Fruit fly (Drosophila melanogaster) whole organism, embryonic: Measurements from ENCODE around the gene Arc42.

Experiments
- BEAF-32 ChIP-seq: fragments of 200-800 bp; sonication (Bioruptor generic); optimal IDR thresholded peaks from 3 replicates; lab custom pipeline; 2017; ENCODE audit warnings: missing biosample characterization, missing genetic modification characterization, mild to moderate bottlenecking, moderate library complexity, missing genetic modification reagents
- Blimp-1 ChIP-seq: fragments of 200-800 bp; sonication (Bioruptor generic); optimal IDR thresholded peaks from 3 replicates; lab custom pipeline; 2018; ENCODE audit warnings: missing biosample characterization, missing genetic modification characterization, mild to moderate bottlenecking, moderate library complexity, missing genetic modification reagents
- Bteb2 ChIP-seq: fragments of 200-800 bp; sonication (Bioruptor generic); optimal IDR thresholded peaks from 2 replicates; lab custom pipeline; 2016; ENCODE audit warnings: missing biosample characterization, missing genetic modification characterization
- CG10654 ChIP-seq: fragments of 200-800 bp; sonication (Bioruptor generic); optimal IDR thresholded peaks from 2 replicates; lab custom pipeline; 2016; ENCODE audit warnings: missing biosample characterization, missing genetic modification characterization
- CG10979 ChIP-seq: fragments of 200-800 bp; sonication (Bioruptor generic); optimal IDR thresholded peaks from 2 replicates; lab custom pipeline; 2018; ENCODE audit warnings: missing biosample characterization, mild to moderate bottlenecking, missing genetic modification characterization, moderate library complexity
- CG11085 ChIP-seq: fragments of 200-800 bp; sonication (Bioruptor generic); IDR thresholded peaks from 2 replicates; pipeline ENCODE4 v1.3.6; 2022; ENCODE audit warnings: missing biosample characterization, missing genetic modification characterization
- CG12236 ChIP-seq: fragments of 200-800 bp; sonication (Bioruptor generic); optimal IDR thresholded peaks from 2 replicates; lab custom pipeline; 2016; ENCODE audit warnings: missing biosample characterization, missing genetic modification characterization
- CG13287 ChIP-seq: fragments of 200-800 bp; sonication (Bioruptor generic); IDR thresholded peaks from 2 replicates; pipeline ENCODE4 v1.3.6; 2022; ENCODE audit warnings: missing biosample characterization, missing genetic modification characterization; ENCODE audit not compliant: partially characterized antibody
- CG14965 ChIP-seq: fragments of 200-800 bp; sonication (Bioruptor generic); optimal IDR thresholded peaks from 2 replicates; lab custom pipeline; 2016; ENCODE audit warnings: missing biosample characterization, missing genetic modification characterization, borderline replicate concordance
- CG16779 ChIP-seq: fragments of 200-800 bp; sonication (Bioruptor generic); IDR thresholded peaks from 2 replicates; pipeline ENCODE4 v1.3.6; 2022; ENCODE audit warnings: missing biosample characterization, missing genetic modification characterization
- CG16813 ChIP-seq: fragments of 200-800 bp; sonication (Bioruptor generic); IDR thresholded peaks from 3 replicates; pipeline ENCODE4 v1.3.6; 2022; ENCODE audit warnings: missing biosample characterization, missing genetic modification characterization; ENCODE audit not compliant: partially characterized antibody
- CG31224 ChIP-seq: fragments of 200-800 bp; sonication (Bioruptor generic); IDR thresholded peaks from 2 replicates; pipeline ENCODE4 v1.3.6; 2022; ENCODE audit warnings: missing biosample characterization, missing genetic modification characterization
- CG34224 ChIP-seq: fragments of 200-800 bp; sonication (Bioruptor generic); IDR thresholded peaks from 3 replicates; pipeline ENCODE4 v1.3.6; 2022; ENCODE audit warnings: missing biosample characterization, missing genetic modification characterization; ENCODE audit not compliant: partially characterized antibody
- CG3838 ChIP-seq: fragments of 200-800 bp; sonication (Bioruptor generic); optimal IDR thresholded peaks from 3 replicates; lab custom pipeline; 2016; ENCODE audit warnings: missing biosample characterization, missing genetic modification characterization
- CG42726 ChIP-seq: fragments of 200-800 bp; sonication (Bioruptor generic); IDR thresholded peaks from 2 replicates; pipeline ENCODE4 v1.3.6; 2022; ENCODE audit warnings: missing biosample characterization, missing genetic modification characterization; ENCODE audit not compliant: partially characterized antibody
- CG4730 ChIP-seq: fragments of 200-800 bp; sonication (Bioruptor generic); IDR thresholded peaks from 2 replicates; pipeline ENCODE4 v1.3.6; 2022; ENCODE audit warnings: missing biosample characterization, missing genetic modification characterization
- CG4820 ChIP-seq: fragments of 200-800 bp; sonication (Bioruptor generic); optimal IDR thresholded peaks from 3 replicates; lab custom pipeline; 2016; ENCODE audit warnings: missing biosample characterization, missing genetic modification characterization
- CG8478 ChIP-seq: fragments of >200 bp; optimal IDR thresholded peaks from 2 replicates; lab custom pipeline; 2018
- CG9817 ChIP-seq: fragments of 200-800 bp; sonication (Bioruptor generic); optimal IDR thresholded peaks from 2 replicates; lab custom pipeline; 2018; ENCODE audit warnings: missing biosample characterization, mild to moderate bottlenecking, missing genetic modification characterization, moderate library complexity
- CTCF ChIP-seq: fragments of 200-800 bp; sonication (Bioruptor generic); optimal IDR thresholded peaks from 2 replicates; lab custom pipeline; 2017; ENCODE audit warnings: missing biosample characterization, mild to moderate bottlenecking, missing genetic modification characterization, moderate library complexity
- Camta ChIP-seq: fragments of 200-800 bp; sonication (Bioruptor generic); optimal IDR thresholded peaks from 2 replicates; lab custom pipeline; 2016; ENCODE audit warnings: missing biosample characterization, missing genetic modification characterization
- Chrac-16 ChIP-seq: fragments of 200-800 bp; sonication (Bioruptor generic); optimal IDR thresholded peaks from 3 replicates; lab custom pipeline; 2016; ENCODE audit warnings: missing biosample characterization, missing genetic modification characterization
- Doc2 ChIP-seq: fragments of 200-800 bp; sonication (Bioruptor generic); IDR thresholded peaks from 2 replicates; pipeline ENCODE4 v1.3.6; 2022; ENCODE audit warnings: missing biosample characterization, missing genetic modification characterization
- Ets97D ChIP-seq: fragments of 200-800 bp; sonication (Bioruptor generic); optimal IDR thresholded peaks from 3 replicates; lab custom pipeline; 2016; ENCODE audit warnings: missing biosample characterization, missing genetic modification characterization
- HLH3B ChIP-seq: fragments of 200-800 bp; sonication (Bioruptor generic); IDR thresholded peaks from 2 replicates; pipeline ENCODE4 v1.3.6; 2022; ENCODE audit warnings: missing biosample characterization, missing genetic modification characterization
- Mes4 ChIP-seq: fragments of 200-800 bp; sonication (Bioruptor generic); optimal IDR thresholded peaks from 2 replicates; lab custom pipeline; 2016; ENCODE audit warnings: missing biosample characterization, missing genetic modification characterization
- NfI ChIP-seq: fragments of 200-800 bp; sonication (Bioruptor generic); optimal IDR thresholded peaks from 3 replicates; lab custom pipeline; 2018; ENCODE audit warnings: missing biosample characterization, mild to moderate bottlenecking, missing genetic modification characterization, moderate library complexity
- Optix ChIP-seq: fragments of 200-800 bp; sonication (Bioruptor generic); IDR thresholded peaks from 3 replicates; pipeline ENCODE4 v1.3.6; 2022; ENCODE audit warnings: missing biosample characterization, missing genetic modification characterization
- Pdp1 ChIP-seq, 2 experiments: fragments of 200-800 bp; sonication (Bioruptor generic); optimal IDR thresholded peaks; 3 replicates each; lab custom pipeline; 2016; ENCODE audit warnings: missing biosample characterization in 2 of 2, missing genetic modification characterization in 2 of 2, mild to moderate bottlenecking in 1 of 2, moderate library complexity in 1 of 2
- Scr ChIP-seq: fragments of 200-800 bp; sonication (Bioruptor generic); IDR thresholded peaks from 2 replicates; pipeline ENCODE4 v1.3.6; 2022; ENCODE audit warnings: missing biosample characterization, missing genetic modification characterization; ENCODE audit not compliant: partially characterized antibody
- Sox102F ChIP-seq: fragments of 200-800 bp; sonication (Bioruptor generic); optimal IDR thresholded peaks from 2 replicates; lab custom pipeline; 2018; ENCODE audit warnings: missing biosample characterization, mild to moderate bottlenecking, missing genetic modification characterization, moderate library complexity
- ac ChIP-seq: fragments of 200-800 bp; sonication (Bioruptor generic); optimal IDR thresholded peaks from 3 replicates; lab custom pipeline; 2017; ENCODE audit warnings: missing biosample characterization, mild to moderate bottlenecking, missing genetic modification characterization
- cad ChIP-seq: fragments of >200 bp; optimal IDR thresholded peaks from 2 replicates; lab custom pipeline; 2017; ENCODE audit warnings: missing biosample characterization, missing genetic modification characterization
- crc ChIP-seq: fragments of 200-800 bp; sonication (Bioruptor generic); optimal IDR thresholded peaks from 2 replicates; lab custom pipeline; 2016; ENCODE audit warnings: missing biosample characterization, missing genetic modification characterization
- emc ChIP-seq: fragments of 200-800 bp; sonication (Bioruptor generic); optimal IDR thresholded peaks from 2 replicates; lab custom pipeline; 2016; ENCODE audit warnings: missing biosample characterization, missing genetic modification characterization
- ewg ChIP-seq: fragments of 200-800 bp; sonication (Bioruptor generic); optimal IDR thresholded peaks from 3 replicates; lab custom pipeline; 2017; ENCODE audit warnings: mild to moderate bottlenecking, missing biosample characterization, missing genetic modification reagents, missing genetic modification characterization
- eyg ChIP-seq: fragments of 200-800 bp; sonication (Bioruptor generic); optimal IDR thresholded peaks from 3 replicates; lab custom pipeline; 2016; ENCODE audit warnings: missing biosample characterization, missing genetic modification characterization
- fru ChIP-seq: fragments of >200 bp; optimal IDR thresholded peaks from 2 replicates; lab custom pipeline; 2017
- gce ChIP-seq: fragments of 200-800 bp; sonication (Bioruptor generic); IDR thresholded peaks from 3 replicates; pipeline ENCODE4 v1.3.6; 2022; ENCODE audit warnings: missing biosample characterization, missing genetic modification characterization
- gt ChIP-seq: fragments of 200-800 bp; sonication (Bioruptor generic); IDR thresholded peaks from 2 replicates; pipeline ENCODE4 v1.3.6; 2022; ENCODE audit warnings: missing biosample characterization, missing genetic modification characterization
- insv ChIP-seq, 2 experiments: fragments of 200-800 bp; sonication (Bioruptor generic); optimal IDR thresholded peaks; 3 replicates each; lab custom pipeline; 2016 to 2018; ENCODE audit warnings: missing biosample characterization in 2 of 2, missing genetic modification characterization in 2 of 2
- lola ChIP-seq, 3 experiments: fragments of >200 bp in 2 of 3; fragments of 200-800 bp in 1 of 3; sonication (Bioruptor generic) in 1 of 3; optimal IDR thresholded peaks; 2 replicates each; lab custom pipeline; 2017 to 2019; ENCODE audit warnings: missing biosample characterization in 3 of 3, missing genetic modification characterization in 3 of 3, mild to moderate bottlenecking in 1 of 3, moderate library complexity in 1 of 3
- odd ChIP-seq: fragments of 200-800 bp; sonication (Bioruptor generic); optimal IDR thresholded peaks from 2 replicates; lab custom pipeline; 2017; ENCODE audit warnings: missing biosample characterization, mild to moderate bottlenecking, missing genetic modification characterization
- org-1 ChIP-seq: fragments of 200-800 bp; sonication (Bioruptor generic); optimal IDR thresholded peaks from 2 replicates; lab custom pipeline; 2017; ENCODE audit warnings: missing biosample characterization, missing genetic modification characterization
- phol ChIP-seq: fragments of 200-800 bp; sonication (Bioruptor generic); optimal IDR thresholded peaks from 3 replicates; lab custom pipeline; 2018; ENCODE audit warnings: missing biosample characterization, mild to moderate bottlenecking, missing genetic modification characterization, moderate library complexity
- scrt ChIP-seq: fragments of 200-800 bp; sonication (Bioruptor generic); optimal IDR thresholded peaks from 2 replicates; lab custom pipeline; 2018; ENCODE audit warnings: missing biosample characterization, mild to moderate bottlenecking, missing genetic modification characterization, moderate library complexity
- so ChIP-seq: fragments of 200-800 bp; sonication (Bioruptor generic); IDR thresholded peaks from 3 replicates; pipeline ENCODE4 v1.3.6; 2022; ENCODE audit warnings: missing biosample characterization, missing genetic modification characterization
- twi ChIP-seq: fragments of 200-800 bp; optimal IDR thresholded peaks from 2 replicates; lab custom pipeline; 2019; ENCODE audit warnings: missing biosample characterization, mild to moderate bottlenecking, missing genetic modification characterization, moderate library complexity
- tx ChIP-seq: fragments of 200-800 bp; sonication (Bioruptor generic); optimal IDR thresholded peaks from 2 replicates; lab custom pipeline; 2016; ENCODE audit warnings: missing biosample characterization, missing genetic modification characterization
- wek ChIP-seq: fragments of 200-800 bp; sonication (Bioruptor generic); optimal IDR thresholded peaks from 3 replicates; lab custom pipeline; 2018; ENCODE audit warnings: missing biosample characterization, mild to moderate bottlenecking, missing genetic modification characterization, moderate library complexity

Gene Arc42

DNA sequence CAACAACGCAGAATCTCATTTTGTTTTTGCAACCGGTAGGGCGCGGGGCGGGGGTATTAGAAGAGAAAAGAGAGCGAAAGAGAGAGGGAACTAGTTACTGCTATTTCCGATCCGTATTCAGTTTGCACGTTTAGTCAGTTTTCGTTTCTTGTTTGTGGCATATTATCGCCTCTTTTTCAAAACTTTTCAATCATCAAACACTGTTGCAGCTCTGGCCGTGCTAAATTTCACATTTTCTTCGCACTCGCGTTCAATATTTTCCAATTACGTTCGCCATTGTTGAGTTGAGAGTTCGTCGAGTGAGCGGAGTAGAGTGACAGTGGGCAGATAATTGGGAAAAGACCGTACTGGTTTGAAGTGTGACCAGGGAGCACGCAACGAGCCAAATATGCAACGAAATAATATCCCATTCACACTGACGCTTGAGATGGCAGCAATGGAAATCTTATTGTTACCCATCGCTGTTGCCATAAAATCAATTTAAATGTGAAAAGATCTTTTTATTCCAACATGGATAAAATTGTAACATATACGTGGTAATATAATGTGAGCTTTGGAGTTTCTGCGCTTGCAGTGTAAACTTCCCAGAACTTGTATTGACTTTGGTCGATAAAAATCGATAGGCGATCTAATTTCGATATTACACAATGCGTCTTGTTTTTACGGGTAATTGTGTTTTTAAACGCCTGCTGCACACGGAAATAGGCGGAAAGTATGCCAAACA lies 16.4 kb upstream of the Arc42 start, which contains the start of the genes Ire1 and Mrm2 (continued):
- TF ChIP-seq NfI (GFP tag; lab: Kevin White, UChicago) (peak; percentile 72), tx (peak; percentile 91), Pdp1 (GFP tag; optimal IDR thresholded peaks at IDR 0.05; lab: Kevin White, UChicago) (peak; percentile 92 to 93), CG11085 (GFP tag; lab: Robert Waterston, UW) (peak; percentile 72), CG42726 (GFP tag; lab: Robert Waterston, UW) (no peak), fru (lab: Kevin White, UChicago) (no peak), phol (peak; percentile 91), CG8478 (lab: Kevin White, UChicago) (no peak), CG10979 (peak; percentile 72), CG12236 (GFP tag; lab: Kevin White, UChicago) (peak; percentile 71), insv (GFP tag; optimal IDR thresholded peaks at IDR 0.05; lab: Kevin White, UChicago) (peak in 1 of 2 experiments; percentile 68), wek (GFP tag; lab: Kevin White, UChicago) (peak; percentile 60), eyg (GFP tag; lab: Kevin White, UChicago) (peak; percentile 81), Optix (peak; percentile 71), CG14965 (no peak), Mes4 (GFP tag; lab: Kevin White, UChicago) (peak; percentile 65), Camta (peak; percentile 86), so (GFP tag; lab: Robert Waterston, UW) (no peak), Chrac-16 (GFP tag; lab: Kevin White, UChicago) (peak; percentile 78), emc (GFP tag; lab: Kevin White, UChicago) (peak; percentile 75), lola (GFP tag; optimal IDR thresholded peaks at IDR 0.05; lab: Kevin White, UChicago) (peak in 2 of 3 experiments; percentile 79 to 100), Blimp-1 (peak; percentile 50), HLH3B (GFP tag; lab: Robert Waterston, UW) (peak; percentile 72), CG9817 (tag; lab: Kevin White, UChicago) (peak; percentile 90), CTCF (no peak), ewg (GFP tag; lab: Kevin White, UChicago) (peak; percentile 66), BEAF-32 (GFP tag; lab: Kevin White, UChicago) (peak; percentile 89), Ets97D (GFP tag; lab: Kevin White, UChicago) (peak; percentile 91), gt (GFP tag; lab: Robert Waterston, UW) (peak; percentile 38; the same call in 1 of the 2 replicates), CG10654 (GFP tag; lab: Kevin White, UChicago) (peak; percentile 69), CG13287 (peak; percentile 83), odd (peak; percentile 45), CG16813 (GFP tag; lab: Robert Waterston, UW) (peak; percentile 72), CG34224 (GFP tag; lab: Robert Waterston, UW) (peak; percentile 79), CG4730 (GFP tag; lab: Robert Waterston, UW) (peak; percentile 60), ac (peak; percentile 26), Sox102F (peak; percentile 78), gce (0 out of 3 replicates have a peak, but pooled peaks have one; percentile 55), Scr (GFP tag; lab: Robert Waterston, UW) (peak; percentile 79), CG16779 (GFP tag; lab: Robert Waterston, UW) (peak; percentile 77; the same call in 1 of the 2 replicates), crc (GFP tag; lab: Kevin White, UChicago) (peak; percentile 67), Bteb2 (GFP tag; lab: Kevin White, UChicago) (peak; percentile 86), twi (peak; percentile 71), Doc2 (GFP tag; lab: Robert Waterston, UW) (no peak), CG4820 (GFP tag; lab: Kevin White, UChicago) (peak; percentile 83), scrt (GFP tag; lab: Kevin White, UChicago) (peak; percentile 36), CG31224 (GFP tag; lab: Robert Waterston, UW) (peak; percentile 58; the same call in 1 of the 2 replicates), org-1 (GFP tag; lab: Kevin White, UChicago) (no peak), cad (GFP tag; lab: Kevin White, UChicago) (no peak), CG3838 (GFP tag; lab: Kevin White, UChicago) (no peak)
